Fruit fly (Drosophila melanogaster) whole organism, pupa: ENCODE data around the gene AsnS.

Experiments used
- CG10348 ChIP-seq: fragments of 200-800 bp; sonication (Bioruptor generic); IDR thresholded peaks from 2 replicates; pipeline ENCODE4 v1.3.6; 2022; ENCODE audit warnings: missing biosample characterization, missing genetic modification characterization
- CG12605 ChIP-seq: fragments of 200-800 bp; sonication (Bioruptor generic); IDR thresholded peaks from 2 replicates; pipeline ENCODE4 v1.3.6; 2022; ENCODE audit warnings: missing biosample characterization, missing genetic modification characterization
- CG13204 ChIP-seq: fragments of 200-800 bp; sonication (Bioruptor generic); optimal IDR thresholded peaks from 2 replicates; lab custom pipeline; 2018; ENCODE audit warnings: missing biosample characterization, mild to moderate bottlenecking, missing genetic modification characterization, moderate library complexity
- CG14655 ChIP-seq: fragments of 200-800 bp; sonication (Bioruptor generic); optimal IDR thresholded peaks from 3 replicates; lab custom pipeline; 2017; ENCODE audit warnings: mild to moderate bottlenecking, missing biosample characterization, missing genetic modification reagents, missing genetic modification characterization
- CG15710 ChIP-seq: fragments of 200-800 bp; sonication (Bioruptor generic); optimal IDR thresholded peaks from 2 replicates; lab custom pipeline; 2018; ENCODE audit warnings: missing biosample characterization, mild to moderate bottlenecking, missing genetic modification characterization, moderate library complexity
- CG17806 ChIP-seq: fragments of 200-800 bp; sonication (Bioruptor generic); optimal IDR thresholded peaks from 2 replicates; lab custom pipeline; 2018; ENCODE audit warnings: missing biosample characterization, mild to moderate bottlenecking, missing genetic modification characterization, moderate library complexity
- CG32121 ChIP-seq: fragments of 200-800 bp; sonication (Bioruptor generic); IDR thresholded peaks from 2 replicates; pipeline ENCODE4 v1.3.6; 2022; ENCODE audit warnings: missing biosample characterization, missing genetic modification characterization
- CG34367 ChIP-seq: fragments of 200-800 bp; sonication (Bioruptor generic); optimal IDR thresholded peaks from 2 replicates; lab custom pipeline; 2018; ENCODE audit warnings: missing biosample characterization, mild to moderate bottlenecking, missing genetic modification characterization
- CG4496 ChIP-seq: fragments of 200-800 bp; sonication (Bioruptor generic); IDR thresholded peaks from 3 replicates; pipeline ENCODE4 v1.3.6; 2022; ENCODE audit warnings: missing biosample characterization, missing genetic modification characterization
- CG8159 ChIP-seq: fragments of 200-800 bp; sonication (Bioruptor generic); optimal IDR thresholded peaks from 3 replicates; lab custom pipeline; 2018; ENCODE audit warnings: missing biosample characterization, mild to moderate bottlenecking, missing genetic modification characterization, moderate library complexity
- CG8301 ChIP-seq: fragments of 200-800 bp; sonication (Bioruptor generic); optimal IDR thresholded peaks from 2 replicates; lab custom pipeline; 2018; ENCODE audit warnings: missing biosample characterization, mild to moderate bottlenecking, missing genetic modification characterization
- CG9948 ChIP-seq: fragments of 200-800 bp; sonication (Bioruptor generic); optimal IDR thresholded peaks from 2 replicates; lab custom pipeline; 2018; ENCODE audit warnings: missing biosample characterization, mild to moderate bottlenecking, missing genetic modification characterization, moderate library complexity
- D1 ChIP-seq: fragments of 200-800 bp; sonication (Bioruptor generic); optimal IDR thresholded peaks from 2 replicates; lab custom pipeline; 2018; ENCODE audit warnings: missing biosample characterization, mild to moderate bottlenecking, missing genetic modification characterization, moderate library complexity
- EcR ChIP-seq: fragments of 200-800 bp; sonication (Bioruptor generic); optimal IDR thresholded peaks from 3 replicates; lab custom pipeline; 2019; ENCODE audit warnings: missing biosample characterization, missing genetic modification characterization, mild to moderate bottlenecking, moderate library complexity, missing genetic modification reagents
- Ets98B ChIP-seq: fragments of 200-800 bp; sonication (Bioruptor generic); IDR thresholded peaks from 2 replicates; pipeline ENCODE4 v1.3.6; 2022; ENCODE audit warnings: missing biosample characterization, missing genetic modification characterization
- Pif1A ChIP-seq: fragments of 200-800 bp; sonication (Bioruptor generic); optimal IDR thresholded peaks from 3 replicates; lab custom pipeline; 2016; ENCODE audit warnings: missing biosample characterization, missing genetic modification characterization
- Pif1B ChIP-seq: fragments of 200-800 bp; sonication (Bioruptor generic); optimal IDR thresholded peaks from 3 replicates; lab custom pipeline; 2016; ENCODE audit warnings: missing biosample characterization, missing genetic modification characterization
- Snoo ChIP-seq: fragments of 200-800 bp; sonication (Bioruptor generic); optimal IDR thresholded peaks from 3 replicates; lab custom pipeline; 2017; ENCODE audit warnings: missing biosample characterization, mild to moderate bottlenecking, missing genetic modification characterization, inconsistent platforms
- fd96Ca ChIP-seq: fragments of 200-800 bp; sonication (Bioruptor generic); IDR thresholded peaks from 3 replicates; pipeline ENCODE4 v1.3.6; 2022; ENCODE audit warnings: missing biosample characterization, missing genetic modification characterization
- gl ChIP-seq: fragments of 200-800 bp; sonication (Bioruptor generic); optimal IDR thresholded peaks from 2 replicates; lab custom pipeline; 2018; ENCODE audit warnings: missing biosample characterization, mild to moderate bottlenecking, missing genetic modification characterization
- rn ChIP-seq: fragments of 200-800 bp; sonication (Bioruptor generic); IDR thresholded peaks from 2 replicates; pipeline ENCODE4 v1.3.6; 2022; ENCODE audit warnings: missing biosample characterization, missing genetic modification characterization

The AsnS gene

DNA sequence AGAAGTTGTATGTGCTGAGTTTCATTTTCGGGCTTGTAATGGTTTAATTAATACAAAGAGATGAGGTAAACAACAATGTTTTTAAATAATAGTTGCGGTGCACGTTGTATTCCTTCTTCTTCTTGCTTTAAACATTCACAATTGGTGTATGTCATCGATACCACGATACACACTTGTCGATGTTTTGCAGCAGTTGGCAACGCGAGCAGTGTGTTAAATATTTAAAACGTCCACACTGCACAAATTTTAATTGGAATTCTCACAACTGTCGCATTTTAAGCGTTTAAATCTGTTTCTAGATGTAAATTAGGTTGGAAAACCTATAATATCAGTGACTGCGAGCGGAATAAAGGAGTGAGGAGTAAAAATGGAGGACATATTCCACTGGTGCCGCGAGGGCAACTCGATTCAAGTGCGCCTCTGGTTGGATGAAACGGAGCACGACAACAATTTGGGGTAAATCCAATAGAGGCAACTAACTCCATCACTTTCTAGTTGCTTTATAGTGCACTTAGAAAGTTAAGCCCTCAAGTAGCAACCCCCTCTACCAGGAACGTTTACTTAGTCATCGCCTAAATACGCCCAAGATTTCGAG, 43.9 kb downstream of the AsnS start, which contains the start of the genes Trmt112 and Ilk:
TSS of gene Trmt112 (minus strand) at position 143 of the 595 bp plus-strand sequence.
TSS of gene Ilk (plus strand) at position 205 of the 595 bp plus-strand sequence.
- TF ChIP-seq CG12605 (GFP tag; lab: Robert Waterston, UW): no peak
- no peak for TF ChIP-seq CG10348 (GFP tag; lab: Robert Waterston, UW)
- no peak for TF ChIP-seq gl (tag; lab: Kevin White, UChicago)
- no peak for TF ChIP-seq CG14655 (GFP tag; lab: Kevin White, UChicago)
- no peak for TF ChIP-seq CG8159
- TF ChIP-seq CG34367 (tag; lab: Kevin White, UChicago): no peak
- no peak for TF ChIP-seq CG13204
- no peak for TF ChIP-seq fd96Ca (GFP tag; lab: Robert Waterston, UW)
- TF ChIP-seq CG8301: no peak
- no peak for TF ChIP-seq CG9948
- no peak for TF ChIP-seq Ets98B (GFP tag; lab: Robert Waterston, UW)
- no peak for TF ChIP-seq CG32121 (GFP tag; lab: Robert Waterston, UW)
- no peak for TF ChIP-seq Snoo (tag; lab: Kevin White, UChicago)
- TF ChIP-seq D1: no peak
- TF ChIP-seq CG17806 (tag; lab: Kevin White, UChicago): no peak

DNA sequence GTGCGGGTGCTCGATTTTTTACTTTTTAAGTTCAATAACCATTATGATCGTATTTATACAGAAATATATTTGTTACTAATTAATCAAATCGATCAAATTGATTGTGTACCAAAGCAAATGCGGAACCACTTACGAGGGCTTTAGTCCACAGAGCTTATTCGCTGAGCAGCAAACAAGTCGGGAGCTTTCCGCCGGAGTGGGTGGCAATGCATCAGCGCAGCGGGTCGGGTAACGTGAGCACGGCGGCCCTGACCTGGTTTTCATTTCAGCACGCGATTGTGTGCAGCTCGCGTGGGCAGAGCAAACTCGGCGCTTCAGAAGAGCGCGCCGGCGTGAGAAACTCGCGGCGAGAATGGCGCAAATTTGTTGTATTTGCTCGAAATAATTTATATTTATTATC, 46.2 kb downstream of the AsnS start:
- TF ChIP-seq CG4496 (GFP tag; lab: Robert Waterston, UW): peak; percentile 66; the same call in 2 of the 3 replicates
- TF ChIP-seq EcR (GFP tag; lab: Kevin White, UChicago): no peak
- no peak for TF ChIP-seq gl (tag; lab: Kevin White, UChicago)
- TF ChIP-seq CG32121 (GFP tag; lab: Robert Waterston, UW): peak; percentile 41; the same call in 1 of the 2 replicates

DNA sequence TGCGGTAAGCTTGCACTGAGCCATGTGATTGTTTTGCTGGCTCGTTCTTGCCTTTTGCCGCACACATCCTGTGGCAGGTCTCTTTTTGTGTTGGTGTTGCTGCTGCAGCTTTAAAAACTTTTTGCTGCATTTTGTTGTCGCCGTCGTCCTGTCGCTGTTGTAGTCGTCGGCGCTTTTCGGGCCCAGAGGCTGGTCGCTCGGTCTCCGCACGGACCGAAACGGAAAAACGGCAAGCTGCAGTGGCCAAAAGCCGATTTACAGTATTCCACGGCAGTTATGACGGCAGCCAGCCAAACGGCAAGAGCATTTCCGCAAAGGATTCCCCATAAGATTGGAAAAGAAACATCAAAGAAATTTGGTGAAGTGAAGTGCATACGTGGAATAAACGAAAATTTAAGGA, 47.2 kb downstream of the AsnS start, which contains the start of gene CG43219:
TSS of gene CG43219 (plus strand) at position 301 of the 400 bp plus-strand sequence.
- no peak for TF ChIP-seq CG8159
- TF ChIP-seq CG4496 (GFP tag; lab: Robert Waterston, UW): 0 out of 3 replicates have a peak, but pooled peaks have one; percentile 22
- TF ChIP-seq CG8301: no peak
- no peak for TF ChIP-seq Snoo (tag; lab: Kevin White, UChicago)

DNA sequence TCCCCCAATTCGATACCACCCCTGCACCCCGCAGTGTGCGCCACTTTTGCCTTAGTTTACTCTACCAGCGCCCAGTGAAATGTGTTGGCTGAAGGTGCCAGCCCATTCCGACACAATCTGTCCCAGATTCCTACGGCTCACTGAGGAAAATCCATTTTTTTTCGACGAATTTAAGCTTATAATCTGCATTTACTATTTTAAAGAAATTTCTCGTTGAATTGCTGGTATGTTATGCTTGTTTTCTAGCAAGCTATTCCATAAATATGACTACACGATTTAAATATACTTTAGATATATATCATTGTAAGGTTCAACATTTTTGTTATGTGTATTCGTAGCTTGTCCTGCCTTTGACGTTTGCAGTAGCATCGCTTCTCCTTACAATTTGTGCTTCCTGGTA, 50.4 kb downstream of the AsnS start:
- TF ChIP-seq Snoo (tag; lab: Kevin White, UChicago): no peak
- TF ChIP-seq EcR (GFP tag; lab: Kevin White, UChicago): no peak
- TF ChIP-seq CG12605 (GFP tag; lab: Robert Waterston, UW): no peak
- TF ChIP-seq Ets98B (GFP tag; lab: Robert Waterston, UW): peak; percentile 52; the same call in 1 of the 2 replicates
- no peak for TF ChIP-seq D1
- no peak for TF ChIP-seq CG8159
- TF ChIP-seq CG9948: peak; percentile 8
- peak; percentile 61; the same call in 1 of the 3 replicates for TF ChIP-seq CG4496 (GFP tag; lab: Robert Waterston, UW)
- TF ChIP-seq CG15710 (tag; lab: Kevin White, UChicago): no peak
- no peak for TF ChIP-seq rn
- no peak for TF ChIP-seq CG13204
- TF ChIP-seq CG17806 (tag; lab: Kevin White, UChicago): no peak
- TF ChIP-seq Pif1A (GFP tag; lab: Kevin White, UChicago): peak; percentile 20
- TF ChIP-seq Pif1B: no peak
- TF ChIP-seq CG14655 (GFP tag; lab: Kevin White, UChicago): peak; percentile 76
- peak; percentile 79 for TF ChIP-seq CG32121 (GFP tag; lab: Robert Waterston, UW)
- peak; percentile 76 for TF ChIP-seq CG8301
- no peak for TF ChIP-seq CG10348 (GFP tag; lab: Robert Waterston, UW)
- no peak for TF ChIP-seq gl (tag; lab: Kevin White, UChicago)
- TF ChIP-seq fd96Ca (GFP tag; lab: Robert Waterston, UW): no peak
- TF ChIP-seq CG34367 (tag; lab: Kevin White, UChicago): no peak

DNA sequence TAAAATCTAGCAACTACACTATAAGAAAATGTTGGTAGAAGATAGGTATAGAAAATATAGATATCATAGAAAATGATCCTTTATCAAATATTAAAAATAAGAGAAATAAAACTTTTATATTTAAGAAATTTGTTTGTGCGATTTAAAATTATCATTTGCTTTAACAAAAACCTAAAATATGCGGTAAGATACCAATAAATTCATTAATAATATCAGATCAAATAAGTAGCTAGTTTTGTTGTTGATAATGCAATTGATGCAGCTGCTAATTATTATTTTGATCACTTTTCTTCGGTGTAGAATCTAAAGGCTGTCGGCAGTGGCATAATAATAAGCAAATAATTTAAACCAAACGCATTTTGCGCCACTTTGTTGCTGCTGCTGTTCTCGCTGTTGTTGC, 51.4 kb downstream of the AsnS start:
- no peak for TF ChIP-seq Ets98B (GFP tag; lab: Robert Waterston, UW)
- no peak; the same call in 2 of the 3 replicates for TF ChIP-seq CG4496 (GFP tag; lab: Robert Waterston, UW)
- TF ChIP-seq CG15710 (tag; lab: Kevin White, UChicago): no peak
- TF ChIP-seq CG34367 (tag; lab: Kevin White, UChicago): no peak
- TF ChIP-seq fd96Ca (GFP tag; lab: Robert Waterston, UW): no peak
- no peak for TF ChIP-seq CG12605 (GFP tag; lab: Robert Waterston, UW)
- no peak for TF ChIP-seq gl (tag; lab: Kevin White, UChicago)
- peak; percentile 16 for TF ChIP-seq Pif1A (GFP tag; lab: Kevin White, UChicago)
- no peak for TF ChIP-seq CG8159
- TF ChIP-seq Snoo (tag; lab: Kevin White, UChicago): no peak
- TF ChIP-seq CG32121 (GFP tag; lab: Robert Waterston, UW): no peak
- TF ChIP-seq CG8301: peak; percentile 90
- peak; percentile 25; the same call in 1 of the 2 replicates for TF ChIP-seq rn
- no peak for TF ChIP-seq CG10348 (GFP tag; lab: Robert Waterston, UW)
- no peak for TF ChIP-seq D1
- no peak for TF ChIP-seq CG13204
- TF ChIP-seq EcR (GFP tag; lab: Kevin White, UChicago): no peak
- peak; percentile 95 for TF ChIP-seq CG14655 (GFP tag; lab: Kevin White, UChicago)
